Fruit fly (Drosophila melanogaster): ENCODE results near the gene Mi-2.
A peak's percentile ranks its signal among the peaks of the same experiment; 100 is the strongest.

Mi-2 gene

DNA sequence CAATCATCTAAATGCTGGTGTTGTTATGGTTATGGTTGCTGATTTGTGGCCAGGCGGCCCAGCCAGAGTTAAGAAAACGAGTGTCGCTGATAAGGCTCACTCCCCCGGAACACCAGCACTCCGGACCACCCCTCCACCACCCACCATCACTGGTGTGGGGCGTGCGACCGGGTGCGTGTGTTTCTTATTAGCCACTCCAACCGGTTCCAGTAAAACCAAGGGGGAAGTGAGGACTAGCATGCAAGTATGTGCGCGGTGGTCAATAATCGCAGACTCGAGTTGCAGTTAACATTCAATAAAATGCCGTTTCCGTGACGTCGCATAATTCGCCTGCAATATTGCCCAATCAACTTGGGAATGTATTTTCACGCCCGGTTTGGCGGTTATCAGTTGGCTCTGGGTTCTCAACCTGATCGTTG is 37.5 kb downstream of the Mi-2 start (continued):
- TF ChIP-seq lola (GFP tag; optimal IDR thresholded peaks at IDR 0.05) (no peak), CG3995 (GFP tag; optimal IDR thresholded peaks at IDR 0.05) (no peak), CG12236 (GFP tag; optimal IDR thresholded peaks at IDR 0.05) (no peak), trh (GFP tag; optimal IDR thresholded peaks at IDR 0.05) (no peak), psq (GFP tag; optimal IDR thresholded peaks at IDR 0.05) (peak; percentile 27), Six4 (GFP tag; optimal IDR thresholded peaks at IDR 0.05) (no peak), tx (GFP tag; optimal IDR thresholded peaks at IDR 0.05) (no peak), cwo (GFP tag; optimal IDR thresholded peaks at IDR 0.05) (peak; percentile 17), CG6765 (GFP tag; optimal IDR thresholded peaks at IDR 0.05) (no peak), CG17361 (GFP tag; IDR thresholded peaks at IDR 0.05) (no peak), otp (GFP tag; IDR thresholded peaks at IDR 0.05) (0 out of 3 replicates have a peak, but pooled peaks have one; percentile 8), Nf-YB (GFP tag; optimal IDR thresholded peaks at IDR 0.05) (no peak), CG1832 (GFP tag; optimal IDR thresholded peaks at IDR 0.05) (no peak), CG9932 (GFP tag; IDR thresholded peaks at IDR 0.05) (no peak), ci (GFP tag; IDR thresholded peaks at IDR 0.05) (0 out of 3 replicates have a peak, but pooled peaks have one; percentile 35), Bgb (GFP tag; IDR thresholded peaks at IDR 0.05; ENCODE audit: partially characterized antibody) (peak; percentile 30; the same call in 1 of the 2 replicates), Mad (GFP tag; optimal IDR thresholded peaks at IDR 0.05) (no peak), schlank (tag; optimal IDR thresholded peaks at IDR 0.05) (no peak), CG9797 (GFP tag; optimal IDR thresholded peaks at IDR 0.05) (no peak), HHEX (GFP tag; optimal IDR thresholded peaks at IDR 0.05) (no peak), Med (GFP tag) (peak; percentile 72), scrt (GFP tag; optimal IDR thresholded peaks at IDR 0.05) (no peak), Dref (GFP tag; IDR thresholded peaks at IDR 0.05) (0 out of 2 replicates have a peak, but pooled peaks have one; percentile 25), CG8944 (GFP tag; optimal IDR thresholded peaks at IDR 0.05) (no peak), hb (GFP tag; IDR thresholded peaks at IDR 0.05; ENCODE audit: partially characterized antibody) (0 out of 3 replicates have a peak, but pooled peaks have one; percentile 37), CG7271 (tag; optimal IDR thresholded peaks at IDR 0.05) (no peak), sob (GFP tag; IDR thresholded peaks at IDR 0.05) (no peak), seq (GFP tag; IDR thresholded peaks at IDR 0.05) (0 out of 2 replicates have a peak, but pooled peaks have one; percentile 22), Vsx1 (GFP tag; optimal IDR thresholded peaks at IDR 0.05) (peak; percentile 94), CG4404 (GFP tag; IDR thresholded peaks at IDR 0.05) (no peak), Opbp (GFP tag; IDR thresholded peaks at IDR 0.05; ENCODE audit: partially characterized antibody) (0 out of 3 replicates have a peak, but pooled peaks have one; percentile 40), ranshi (GFP tag; IDR thresholded peaks at IDR 0.05) (no peak), CG32532 (GFP tag; IDR thresholded peaks at IDR 0.05) (peak; percentile 19; the same call in 1 of the 2 replicates), ham (GFP tag; IDR thresholded peaks at IDR 0.05) (no peak), peb (GFP tag; IDR thresholded peaks at IDR 0.05) (no peak), D19A (tag; optimal IDR thresholded peaks at IDR 0.05) (no peak), CG17186 (GFP tag; optimal IDR thresholded peaks at IDR 0.05) (no peak), Optix (GFP tag; IDR thresholded peaks at IDR 0.05) (peak; percentile 34; the same call in 1 of the 3 replicates), org-1 (GFP tag; optimal IDR thresholded peaks at IDR 0.05) (no peak), Drgx (GFP tag; IDR thresholded peaks at IDR 0.05) (0 out of 2 replicates have a peak, but pooled peaks have one; percentile 34), fd64A (GFP tag; optimal IDR thresholded peaks at IDR 0.05) (no peak), stc (GFP tag; IDR thresholded peaks at IDR 0.05) (no peak), hbn (GFP tag; IDR thresholded peaks at IDR 0.05; ENCODE audit: partially characterized antibody) (no peak), Side (GFP tag; optimal IDR thresholded peaks at IDR 0.05) (no peak), sim (GFP tag; IDR thresholded peaks at IDR 0.05) (no peak), Nf-YC (tag; optimal IDR thresholded peaks at IDR 0.05) (no peak), Ets97D (GFP tag; optimal IDR thresholded peaks at IDR 0.05) (no peak), HmgD (GFP tag; optimal IDR thresholded peaks at IDR 0.05) (no peak), CG11456 (GFP tag; IDR thresholded peaks at IDR 0.05) (no peak), Hr3 (GFP tag; optimal IDR thresholded peaks at IDR 0.05) (no peak), phol (tag; optimal IDR thresholded peaks at IDR 0.05) (no peak)

Measured in whole organism, embryonic.